Fruit fly (Drosophila melanogaster): ENCODE results near the gene Ugt36D1.
A peak's percentile ranks its signal among the peaks of the same experiment; 100 is the strongest.

Gene Ugt36D1

dm6 chr2L:18815194-18815593 is 8.2 kb upstream of the Ugt36D1 start:
- no peak for TF ChIP-seq usp (GFP tag; optimal IDR thresholded peaks at IDR 0.05)
- TF ChIP-seq Jra (GFP tag; optimal IDR thresholded peaks at IDR 0.05), result no peak
- no peak for TF ChIP-seq woc (GFP tag; optimal IDR thresholded peaks at IDR 0.05)
- TF ChIP-seq br (GFP tag; optimal IDR thresholded peaks at IDR 0.05), result no peak
- no peak for TF ChIP-seq N (GFP tag; optimal IDR thresholded peaks at IDR 0.05)
- no peak for TF ChIP-seq dl (GFP tag; optimal IDR thresholded peaks at IDR 0.05; ENCODE audit: insufficient read depth in 1 of 2, partially characterized antibody in 2 of 2)
- TF ChIP-seq foxo (GFP tag; optimal IDR thresholded peaks at IDR 0.05), result no peak
- TF ChIP-seq dmrt93B (GFP tag; optimal IDR thresholded peaks at IDR 0.05), result no peak
- no peak for TF ChIP-seq HLH106 (tag; optimal IDR thresholded peaks at IDR 0.05)
- no peak for TF ChIP-seq Myc (optimal IDR thresholded peaks at IDR 0.05)
- no peak for TF ChIP-seq dsf (GFP tag; optimal IDR thresholded peaks at IDR 0.05; ENCODE audit: borderline replicate concordance)
- no peak for TF ChIP-seq pan (optimal IDR thresholded peaks at IDR 0.05)
- no peak for TF ChIP-seq Dif (GFP tag; optimal IDR thresholded peaks at IDR 0.05; ENCODE audit: partially characterized antibody)
- TF ChIP-seq tai (GFP tag; optimal IDR thresholded peaks at IDR 0.05), result no peak

- TF ChIP-seq rgr (GFP tag; optimal IDR thresholded peaks at IDR 0.05) (no peak), OdsH (GFP tag; optimal IDR thresholded peaks at IDR 0.05) (no peak), usp (GFP tag; optimal IDR thresholded peaks at IDR 0.05) (no peak), tai (GFP tag; optimal IDR thresholded peaks at IDR 0.05) (no peak), foxo (GFP tag; optimal IDR thresholded peaks at IDR 0.05) (no peak), Myc (optimal IDR thresholded peaks at IDR 0.05) (peak; percentile 64), woc (GFP tag; optimal IDR thresholded peaks at IDR 0.05) (no peak)
These were observed 5.0 kb upstream of the Ugt36D1 start for dm6 chr2L:18818397-18818796.

dm6 chr2L:18819044-18819443 is 4.3 kb upstream of the Ugt36D1 start, which contains the start of gene Ugt36F1:
TSS of gene Ugt36F1 (plus strand) at chr2L:18819344.
- TF ChIP-seq HLH106 (tag; optimal IDR thresholded peaks at IDR 0.05) (no peak), Sp1 (GFP tag; optimal IDR thresholded peaks at IDR 0.05) (no peak), Mio (GFP tag; optimal IDR thresholded peaks at IDR 0.05) (no peak), GATAd (GFP tag; optimal IDR thresholded peaks at IDR 0.05) (no peak), Vsx2 (GFP tag; optimal IDR thresholded peaks at IDR 0.05; ENCODE audit: partially characterized antibody) (no peak), usp (GFP tag; optimal IDR thresholded peaks at IDR 0.05) (no peak), CG9705 (GFP tag; optimal IDR thresholded peaks at IDR 0.05) (no peak), woc (GFP tag; optimal IDR thresholded peaks at IDR 0.05) (no peak), psq (GFP tag; optimal IDR thresholded peaks at IDR 0.05) (no peak), lola (GFP tag; optimal IDR thresholded peaks at IDR 0.05) (no peak), CrebA (GFP tag; optimal IDR thresholded peaks at IDR 0.05; ENCODE audit: borderline replicate concordance) (no peak)

- no peak for TF ChIP-seq GATAd (GFP tag; optimal IDR thresholded peaks at IDR 0.05)
- TF ChIP-seq Dfd (GFP tag; optimal IDR thresholded peaks at IDR 0.05), result no peak
- no peak for TF ChIP-seq lola (GFP tag; optimal IDR thresholded peaks at IDR 0.05)
- TF ChIP-seq ey (GFP tag; optimal IDR thresholded peaks at IDR 0.05), result no peak
- TF ChIP-seq Myc (optimal IDR thresholded peaks at IDR 0.05), result no peak
These were observed 543 bp upstream of the Ugt36D1 start for dm6 chr2L:18822805-18823204.

dm6 chr2L:18826496-18827008 is 3.2 kb downstream of the Ugt36D1 start, which contains the start of gene Ugt36E1:
TSS of gene Ugt36E1 (plus strand) at chr2L:18826770.
- TF ChIP-seq CrebA (GFP tag; optimal IDR thresholded peaks at IDR 0.05; ENCODE audit: borderline replicate concordance) (no peak), foxo (GFP tag; optimal IDR thresholded peaks at IDR 0.05) (no peak), GATAd (GFP tag; optimal IDR thresholded peaks at IDR 0.05) (no peak), h (GFP tag; optimal IDR thresholded peaks at IDR 0.05) (no peak), lola (GFP tag; optimal IDR thresholded peaks at IDR 0.05) (no peak), Vsx2 (GFP tag; optimal IDR thresholded peaks at IDR 0.05; ENCODE audit: partially characterized antibody) (no peak), psq (GFP tag; optimal IDR thresholded peaks at IDR 0.05) (no peak), Rel (GFP tag; optimal IDR thresholded peaks at IDR 0.05) (no peak), Rel (tag; optimal IDR thresholded peaks at IDR 0.05) (no peak), usp (GFP tag; optimal IDR thresholded peaks at IDR 0.05) (no peak), dl (GFP tag; optimal IDR thresholded peaks at IDR 0.05; ENCODE audit: insufficient read depth in 1 of 2, partially characterized antibody in 2 of 2) (no peak), Sp1 (GFP tag; optimal IDR thresholded peaks at IDR 0.05) (no peak), sv (GFP tag; optimal IDR thresholded peaks at IDR 0.05) (no peak), brk (GFP tag; optimal IDR thresholded peaks at IDR 0.05) (no peak), ey (GFP tag; optimal IDR thresholded peaks at IDR 0.05) (no peak), CG9705 (GFP tag; optimal IDR thresholded peaks at IDR 0.05) (no peak)
